Fruit fly (Drosophila melanogaster) whole organism, embryonic: ENCODE results near the gene CNPYb.

Experiments
- ATbp ChIP-seq: fragments of 200-800 bp; sonication (Bioruptor generic); optimal IDR thresholded peaks from 2 replicates; lab custom pipeline; 2017; ENCODE audit warnings: missing biosample characterization, mild to moderate bottlenecking, missing genetic modification characterization, missing genetic modification reagents
- Bdp1 ChIP-seq: fragments of 200-800 bp; sonication (Bioruptor generic); optimal IDR thresholded peaks from 3 replicates; lab custom pipeline; 2016; ENCODE audit warnings: missing biosample characterization, missing genetic modification characterization
- CG1024 ChIP-seq: fragments of 200-800 bp; sonication (Bioruptor generic); IDR thresholded peaks from 2 replicates; pipeline ENCODE4 v1.3.6; 2022; ENCODE audit warnings: missing biosample characterization, missing genetic modification characterization
- CG10654 ChIP-seq: fragments of 200-800 bp; sonication (Bioruptor generic); optimal IDR thresholded peaks from 2 replicates; lab custom pipeline; 2016; ENCODE audit warnings: missing biosample characterization, missing genetic modification characterization
- CG10959 ChIP-seq: fragments of 200-800 bp; sonication (Bioruptor generic); IDR thresholded peaks from 2 replicates; pipeline ENCODE4 v1.3.6; 2022; ENCODE audit warnings: missing biosample characterization, missing genetic modification characterization
- CG11398 ChIP-seq: fragments of 200-800 bp; sonication (Bioruptor generic); optimal IDR thresholded peaks from 2 replicates; lab custom pipeline; 2016; ENCODE audit warnings: missing biosample characterization, missing genetic modification characterization
- CG11723 ChIP-seq: fragments of 200-800 bp; sonication (Bioruptor generic); optimal IDR thresholded peaks from 2 replicates; lab custom pipeline; 2017; ENCODE audit warnings: missing biosample characterization, mild to moderate bottlenecking, missing genetic modification characterization
- CG15479 ChIP-seq: fragments of 200-800 bp; sonication (Bioruptor generic); optimal IDR thresholded peaks from 3 replicates; lab custom pipeline; 2019; ENCODE audit warnings: missing biosample characterization, mild to moderate bottlenecking, missing genetic modification characterization, moderate library complexity
- CG16813 ChIP-seq: fragments of 200-800 bp; sonication (Bioruptor generic); IDR thresholded peaks from 3 replicates; pipeline ENCODE4 v1.3.6; 2022; ENCODE audit warnings: missing biosample characterization, missing genetic modification characterization; ENCODE audit not compliant: partially characterized antibody
- CG17359 ChIP-seq: fragments of 200-800 bp; sonication (Bioruptor generic); optimal IDR thresholded peaks from 3 replicates; lab custom pipeline; 2018; ENCODE audit warnings: missing biosample characterization, mild to moderate bottlenecking, missing genetic modification characterization, moderate library complexity
- CG1832 ChIP-seq: fragments of 200-800 bp; sonication (Bioruptor generic); optimal IDR thresholded peaks from 2 replicates; lab custom pipeline; 2017; ENCODE audit warnings: missing biosample characterization, mild to moderate bottlenecking, missing genetic modification characterization, inconsistent platforms
- CG2678 ChIP-seq: fragments of 200-800 bp; sonication (Bioruptor generic); optimal IDR thresholded peaks from 3 replicates; lab custom pipeline; 2019; ENCODE audit warnings: missing biosample characterization, mild to moderate bottlenecking, missing genetic modification characterization, moderate library complexity
- CG2712 ChIP-seq: fragments of 200-800 bp; optimal IDR thresholded peaks from 3 replicates; lab custom pipeline; 2019; ENCODE audit warnings: missing biosample characterization, mild to moderate bottlenecking, missing genetic modification characterization, moderate library complexity
- CG30403 ChIP-seq: fragments of 200-800 bp; sonication (Bioruptor generic); optimal IDR thresholded peaks from 3 replicates; lab custom pipeline; 2016; ENCODE audit warnings: missing biosample characterization, missing genetic modification characterization
- CG33213 ChIP-seq: fragments of 200-800 bp; sonication (Bioruptor generic); optimal IDR thresholded peaks from 3 replicates; lab custom pipeline; 2016; ENCODE audit warnings: missing biosample characterization, missing genetic modification characterization
- CG34224 ChIP-seq: fragments of 200-800 bp; sonication (Bioruptor generic); IDR thresholded peaks from 3 replicates; pipeline ENCODE4 v1.3.6; 2022; ENCODE audit warnings: missing biosample characterization, missing genetic modification characterization; ENCODE audit not compliant: partially characterized antibody
- CG4404 ChIP-seq: fragments of 200-800 bp; sonication (Bioruptor generic); IDR thresholded peaks from 2 replicates; pipeline ENCODE4 v1.3.6; 2022; ENCODE audit warnings: missing biosample characterization, missing genetic modification characterization
- CG4617 ChIP-seq: fragments of 200-800 bp; sonication (Bioruptor generic); optimal IDR thresholded peaks from 3 replicates; lab custom pipeline; 2016; ENCODE audit warnings: missing biosample characterization, missing genetic modification characterization, borderline replicate concordance
- CG6813 ChIP-seq: fragments of 200-800 bp; sonication (Bioruptor generic); optimal IDR thresholded peaks from 2 replicates; lab custom pipeline; 2017; ENCODE audit warnings: missing biosample characterization, missing genetic modification characterization, mild to moderate bottlenecking, moderate library complexity, missing genetic modification reagents
- CG7271 ChIP-seq: fragments of 200-800 bp; sonication (Bioruptor generic); optimal IDR thresholded peaks from 2 replicates; lab custom pipeline; 2018; ENCODE audit warnings: missing biosample characterization, mild to moderate bottlenecking, missing genetic modification characterization, moderate library complexity
- CG7839 ChIP-seq: fragments of 200-800 bp; sonication (Bioruptor generic); optimal IDR thresholded peaks from 3 replicates; lab custom pipeline; 2018; ENCODE audit warnings: missing biosample characterization, mild to moderate bottlenecking, missing genetic modification characterization, moderate library complexity
- CG8478 ChIP-seq: fragments of >200 bp; optimal IDR thresholded peaks from 2 replicates; lab custom pipeline; 2018
- CHES-1-like ChIP-seq: fragments of 200-800 bp; sonication (Bioruptor generic); optimal IDR thresholded peaks from 2 replicates; lab custom pipeline; 2016; ENCODE audit warnings: missing biosample characterization, missing genetic modification characterization
- CTCF ChIP-seq: fragments of 200-800 bp; sonication (Bioruptor generic); optimal IDR thresholded peaks from 2 replicates; lab custom pipeline; 2017; ENCODE audit warnings: missing biosample characterization, mild to moderate bottlenecking, missing genetic modification characterization, moderate library complexity
- Deaf1 ChIP-seq: fragments of 200-800 bp; optimal IDR thresholded peaks from 3 replicates; lab custom pipeline; 2019; ENCODE audit warnings: missing biosample characterization, mild to moderate bottlenecking, missing genetic modification characterization, moderate library complexity
- Dfd ChIP-seq, 2 experiments: fragments of >200 bp; optimal IDR thresholded peaks; 2 replicates each; lab custom pipeline; 2017; ENCODE audit warnings: missing biosample characterization in 2 of 2, missing genetic modification characterization in 2 of 2
- Dip3 ChIP-seq: fragments of 200-800 bp; sonication (Bioruptor generic); optimal IDR thresholded peaks from 3 replicates; lab custom pipeline; 2016; ENCODE audit warnings: missing biosample characterization, missing genetic modification characterization
- Kr ChIP-seq: fragments of 200-800 bp; sonication (Bioruptor generic); optimal IDR thresholded peaks from 2 replicates; lab custom pipeline; 2017; ENCODE audit warnings: missing biosample characterization, mild to moderate bottlenecking, missing genetic modification characterization
- NC2α ChIP-seq: fragments of 200-800 bp; sonication (Bioruptor generic); optimal IDR thresholded peaks from 2 replicates; lab custom pipeline; 2016; ENCODE audit warnings: missing biosample characterization, missing genetic modification characterization
- Opbp ChIP-seq: fragments of 200-800 bp; sonication (Bioruptor generic); IDR thresholded peaks from 3 replicates; pipeline ENCODE4 v1.3.6; 2022; ENCODE audit warnings: missing biosample characterization, missing genetic modification characterization; ENCODE audit not compliant: partially characterized antibody
- ab ChIP-seq: fragments of 200-800 bp; sonication (Bioruptor generic); optimal IDR thresholded peaks from 2 replicates; lab custom pipeline; 2016; ENCODE audit warnings: missing biosample characterization, missing genetic modification characterization
- amos ChIP-seq: fragments of 200-800 bp; sonication (Bioruptor generic); IDR thresholded peaks from 2 replicates; pipeline ENCODE4 v1.3.6; 2022; ENCODE audit warnings: missing biosample characterization, missing genetic modification characterization; ENCODE audit not compliant: partially characterized antibody
- az2 ChIP-seq: fragments of 200-800 bp; sonication (Bioruptor generic); optimal IDR thresholded peaks from 3 replicates; lab custom pipeline; 2016; ENCODE audit warnings: missing biosample characterization, missing genetic modification characterization
- bcd ChIP-seq: fragments of 200-800 bp; sonication (Bioruptor generic); optimal IDR thresholded peaks from 2 replicates; lab custom pipeline; 2017; ENCODE audit warnings: missing biosample characterization, mild to moderate bottlenecking, missing genetic modification characterization
- crol ChIP-seq: fragments of 200-800 bp; sonication (Bioruptor generic); IDR thresholded peaks from 2 replicates; pipeline ENCODE4 v1.3.6; 2022; ENCODE audit warnings: missing biosample characterization, missing genetic modification characterization
- disco-r ChIP-seq: fragments of 200-800 bp; sonication (Bioruptor generic); optimal IDR thresholded peaks from 2 replicates; lab custom pipeline; 2016; ENCODE audit warnings: missing biosample characterization, missing genetic modification characterization
- dmrt11E ChIP-seq: fragments of 200-800 bp; sonication (Bioruptor generic); optimal IDR thresholded peaks from 3 replicates; lab custom pipeline; 2018; ENCODE audit warnings: missing biosample characterization, mild to moderate bottlenecking, missing genetic modification characterization, moderate library complexity
- grn ChIP-seq: fragments of 200-800 bp; sonication (Bioruptor generic); optimal IDR thresholded peaks from 3 replicates; lab custom pipeline; 2017; ENCODE audit warnings: missing biosample characterization, missing genetic modification characterization
- gsb-n ChIP-seq: fragments of 200-800 bp; sonication (Bioruptor generic); optimal IDR thresholded peaks from 3 replicates; lab custom pipeline; 2018; ENCODE audit warnings: missing biosample characterization, mild to moderate bottlenecking, missing genetic modification characterization
- jigr1 ChIP-seq: fragments of 200-800 bp; sonication (Bioruptor generic); IDR thresholded peaks from 3 replicates; pipeline ENCODE4 v1.3.6; 2022; ENCODE audit warnings: missing biosample characterization, missing genetic modification characterization
- jumu ChIP-seq: fragments of 200-800 bp; sonication (Bioruptor generic); optimal IDR thresholded peaks from 3 replicates; lab custom pipeline; 2016; ENCODE audit warnings: missing biosample characterization, missing genetic modification characterization
- knrl ChIP-seq: fragments of 200-800 bp; sonication (Bioruptor generic); IDR thresholded peaks from 3 replicates; pipeline ENCODE4 v1.3.6; 2022; ENCODE audit warnings: missing biosample characterization, missing genetic modification characterization; ENCODE audit not compliant: partially characterized antibody
- lilli ChIP-seq: fragments of 200-800 bp; sonication (Bioruptor generic); optimal IDR thresholded peaks from 3 replicates; lab custom pipeline; 2016; ENCODE audit warnings: missing biosample characterization, missing genetic modification characterization
- mirr ChIP-seq: fragments of 200-800 bp; sonication (Bioruptor generic); optimal IDR thresholded peaks from 3 replicates; lab custom pipeline; 2018; ENCODE audit warnings: missing biosample characterization, mild to moderate bottlenecking, missing genetic modification characterization
- nau ChIP-seq: fragments of 200-800 bp; sonication (Bioruptor generic); optimal IDR thresholded peaks from 3 replicates; lab custom pipeline; 2017; ENCODE audit warnings: missing biosample characterization, mild to moderate bottlenecking, missing genetic modification characterization, missing genetic modification reagents
- oc ChIP-seq: fragments of 200-800 bp; sonication (Bioruptor generic); optimal IDR thresholded peaks from 2 replicates; lab custom pipeline; 2018; ENCODE audit warnings: missing biosample characterization, mild to moderate bottlenecking, missing genetic modification characterization, moderate library complexity
- pnt ChIP-seq: fragments of 200-800 bp; sonication (Bioruptor generic); optimal IDR thresholded peaks from 3 replicates; lab custom pipeline; 2016; ENCODE audit warnings: missing biosample characterization, missing genetic modification characterization
- seq ChIP-seq: fragments of 200-800 bp; sonication (Bioruptor generic); IDR thresholded peaks from 2 replicates; pipeline ENCODE4 v1.3.6; 2022; ENCODE audit warnings: missing biosample characterization, missing genetic modification characterization
- tgo ChIP-seq: fragments of 200-800 bp; sonication (Bioruptor generic); IDR thresholded peaks from 3 replicates; pipeline ENCODE4 v1.3.6; 2022; ENCODE audit warnings: missing biosample characterization, missing genetic modification characterization
- tna ChIP-seq: fragments of 200-800 bp; sonication (Bioruptor generic); IDR thresholded peaks from 2 replicates; pipeline ENCODE4 v1.3.6; 2022; ENCODE audit warnings: missing biosample characterization, missing genetic modification characterization; ENCODE audit not compliant: partially characterized antibody
- toy ChIP-seq: fragments of 200-800 bp; sonication (Bioruptor generic); IDR thresholded peaks from 2 replicates; pipeline ENCODE4 v1.3.6; 2022; ENCODE audit warnings: missing biosample characterization, missing genetic modification characterization

Gene CNPYb

dm6 chr3L:19071173-19071844 lies 24.7 kb downstream of the CNPYb start:
- TF ChIP-seq amos (GFP tag; lab: Robert Waterston, UW) = no peak
- peak; percentile 11 for TF ChIP-seq CG2712 (tag; lab: Kevin White, UChicago)
- TF ChIP-seq NC2α (GFP tag; lab: Kevin White, UChicago) = no peak
- TF ChIP-seq bcd = peak; percentile 40
- TF ChIP-seq CTCF (GFP tag; lab: Kevin White, UChicago) = no peak
- no peak for TF ChIP-seq CG10654 (GFP tag; lab: Kevin White, UChicago)
- TF ChIP-seq dmrt11E (tag; lab: Kevin White, UChicago) = no peak
- TF ChIP-seq oc = no peak
- no peak for TF ChIP-seq CG1832 (GFP tag; lab: Kevin White, UChicago)
- no peak for TF ChIP-seq jumu (GFP tag; lab: Kevin White, UChicago)
- no peak for TF ChIP-seq CG15479
- peak; percentile 12 for TF ChIP-seq CG7839 (tag; lab: Kevin White, UChicago)
- TF ChIP-seq mirr = peak; percentile 34
- TF ChIP-seq tgo (GFP tag; lab: Robert Waterston, UW) = no peak
- TF ChIP-seq CG11398 (GFP tag; lab: Kevin White, UChicago) = no peak
- no peak for TF ChIP-seq CG4617 (GFP tag; lab: Kevin White, UChicago)
- no peak for TF ChIP-seq grn (GFP tag; lab: Kevin White, UChicago)
- TF ChIP-seq Bdp1 = no peak
- TF ChIP-seq Deaf1 = no peak
- TF ChIP-seq CG2678 (tag; lab: Kevin White, UChicago) = peak; percentile 57
- no peak for TF ChIP-seq CG33213 (GFP tag; lab: Kevin White, UChicago)
- TF ChIP-seq CG34224 (GFP tag; lab: Robert Waterston, UW) = no peak
- TF ChIP-seq Kr (GFP tag; lab: Kevin White, UChicago) = no peak
- TF ChIP-seq tna (GFP tag; lab: Robert Waterston, UW) = no peak
- TF ChIP-seq seq = no peak; the same call in 1 of the 2 replicates
- TF ChIP-seq CG16813 (GFP tag; lab: Robert Waterston, UW) = no peak
- no peak for TF ChIP-seq disco-r (GFP tag; lab: Kevin White, UChicago)
- no peak for TF ChIP-seq CG1024 (GFP tag; lab: Robert Waterston, UW)
- no peak for TF ChIP-seq Dfd (GFP tag; optimal IDR thresholded peaks at IDR 0.05; lab: Kevin White, UChicago)
- no peak for TF ChIP-seq az2 (GFP tag; lab: Kevin White, UChicago)
- TF ChIP-seq CG6813 (GFP tag; lab: Kevin White, UChicago) = peak; percentile 25
- TF ChIP-seq lilli (GFP tag; lab: Kevin White, UChicago) = no peak
- no peak for TF ChIP-seq knrl (GFP tag; lab: Robert Waterston, UW)
- peak; percentile 23 for TF ChIP-seq ATbp
- TF ChIP-seq gsb-n (tag; lab: Kevin White, UChicago) = no peak
- no peak for TF ChIP-seq CG10959 (GFP tag; lab: Robert Waterston, UW)
- peak; percentile 1 for TF ChIP-seq CHES-1-like (GFP tag; lab: Kevin White, UChicago)
- peak; percentile 15 for TF ChIP-seq CG17359 (tag; lab: Kevin White, UChicago)
- peak; percentile 61 for TF ChIP-seq crol (GFP tag; lab: Robert Waterston, UW)
- no peak for TF ChIP-seq CG8478 (lab: Kevin White, UChicago)
- no peak for TF ChIP-seq CG11723 (GFP tag; lab: Kevin White, UChicago)
- no peak for TF ChIP-seq ab (GFP tag; lab: Kevin White, UChicago)
- no peak for TF ChIP-seq toy (GFP tag; lab: Robert Waterston, UW)
- no peak for TF ChIP-seq Opbp (GFP tag; lab: Robert Waterston, UW)
- peak; percentile 19 for TF ChIP-seq pnt (GFP tag; lab: Kevin White, UChicago)
- TF ChIP-seq jigr1 (GFP tag; lab: Robert Waterston, UW) = no peak
- no peak for TF ChIP-seq Dip3
- peak; percentile 48 for TF ChIP-seq nau (GFP tag; lab: Kevin White, UChicago)
- peak; percentile 17 for TF ChIP-seq CG30403
- no peak for TF ChIP-seq CG7271 (tag; lab: Kevin White, UChicago)
- no peak for TF ChIP-seq CG4404 (GFP tag; lab: Robert Waterston, UW)
